Worm (Caenorhabditis elegans) whole organism, L4 larva: ENCODE results near the gene C08E8.1.

ENCODE experiments used
- aly-2 ChIP-seq: sonication (generic microtip); optimal IDR thresholded peaks from 2 replicates; lab custom pipeline; 2018; ENCODE audit warnings: missing biosample characterization, missing genetic modification characterization
- daf-12 ChIP-seq: fragments of 150-350 bp; optimal IDR thresholded peaks from 2 replicates; lab custom pipeline; 2014; ENCODE audit warnings: missing biosample characterization, missing genetic modification reagents, missing genetic modification characterization
- dve-1 ChIP-seq: sonication (generic microtip); optimal IDR thresholded peaks from 2 replicates; lab custom pipeline; 2017; ENCODE audit warnings: antibody characterized with exemption, mild to moderate bottlenecking, missing genetic modification characterization, missing compliant biosample characterization; ENCODE audit not compliant: insufficient read depth
- egl-27 ChIP-seq: sonication (generic microtip); optimal IDR thresholded peaks from 3 replicates; lab custom pipeline; 2017; ENCODE audit warnings: missing biosample characterization, missing genetic modification reagents, missing genetic modification characterization
- mes-2 ChIP-seq: sonication (generic microtip); optimal IDR thresholded peaks from 2 replicates; lab custom pipeline; 2016; ENCODE audit warnings: missing genotype, mild to moderate bottlenecking, missing genetic modification characterization, missing compliant biosample characterization; ENCODE audit not compliant: poor library complexity, severe bottlenecking
- nhr-111 ChIP-seq: fragments of 200-800 bp; sonication (Bioruptor generic); optimal IDR thresholded peaks from 2 replicates; lab custom pipeline; 2018; ENCODE audit warnings: mild to moderate bottlenecking, missing genetic modification characterization, missing compliant biosample characterization

- TF ChIP-seq dve-1 (tag; lab: Kevin White, UChicago): no peak
- no peak for TF ChIP-seq nhr-111 (GFP tag; lab: Kevin White, UChicago)
- TF ChIP-seq egl-27 (tag; lab: Kevin White, UChicago): no peak
- TF ChIP-seq mes-2 (tag; lab: Kevin White, UChicago): no peak
- no peak for TF ChIP-seq aly-2 (tag; lab: Kevin White, UChicago)
- TF ChIP-seq daf-12 (tag; lab: Kevin White, UChicago): no peak
Observed at ce11 chrV:18323231-18323630, 39.1 kb downstream of the C08E8.1 start, which contains the start of gene B0462.5.
